Fruit fly (Drosophila melanogaster) Kc167 (cell line): ENCODE results near the gene CG33060.

Source experiments
- Myc ChIP-seq: fragments of >200 bp; optimal IDR thresholded peaks from 2 replicates; lab custom pipeline; 2017; ENCODE audit warnings: missing external identifiers
- Sin3A ChIP-seq: fragments of >200 bp; optimal IDR thresholded peaks from 2 replicates; lab custom pipeline; 2018; ENCODE audit warnings: missing external identifiers
- h ChIP-seq: fragments of >200 bp; optimal IDR thresholded peaks from 3 replicates; lab custom pipeline; 2018; ENCODE audit warnings: missing external identifiers
- insv ChIP-seq: fragments of >200 bp; optimal IDR thresholded peaks from 3 replicates; lab custom pipeline; 2018; ENCODE audit warnings: missing external identifiers
- psq ChIP-seq: fragments of >200 bp; optimal IDR thresholded peaks from 2 replicates; lab custom pipeline; 2017; ENCODE audit warnings: missing external identifiers
- ttk ChIP-seq: sonication (Bioruptor generic); optimal IDR thresholded peaks from 2 replicates; lab custom pipeline; 2017; ENCODE audit warnings: missing external identifiers

CG33060 gene

dm6 chr3L:16369526-16369925 lies 38.7 kb downstream of the CG33060 start, which contains the start of gene CG18814:
TSS of gene CG18814 (plus strand) at chr3L:16369826.
- TF ChIP-seq Sin3A: no peak
- no peak for TF ChIP-seq ttk
- TF ChIP-seq h (lab: Kevin White, UChicago): no peak
- no peak for TF ChIP-seq psq (lab: Kevin White, UChicago)
- no peak for TF ChIP-seq Myc
- TF ChIP-seq insv (lab: Kevin White, UChicago): no peak

- no peak for TF ChIP-seq Sin3A
- TF ChIP-seq h (lab: Kevin White, UChicago): no peak
- no peak for TF ChIP-seq ttk
- TF ChIP-seq psq (lab: Kevin White, UChicago): no peak
- no peak for TF ChIP-seq Myc
- TF ChIP-seq insv (lab: Kevin White, UChicago): no peak
Measured at dm6 chr3L:16377768-16378764, 47.2 kb downstream of the CG33060 start, which contains the start of gene roq. TSS of gene roq (minus strand) at chr3L:16378566.

dm6 chr3L:16380770-16381169 lies 49.9 kb downstream of the CG33060 start:
- TF ChIP-seq insv (lab: Kevin White, UChicago) (no peak), Myc (no peak), ttk (no peak), psq (lab: Kevin White, UChicago) (no peak), Sin3A (no peak), h (lab: Kevin White, UChicago) (no peak)
